Worm (Caenorhabditis elegans) whole organism, late embryonic: ENCODE measurements around the gene cyn-8.

Experiments
- C08G9.2 ChIP-seq: sonication (generic microtip); optimal IDR thresholded peaks from 2 replicates; lab custom pipeline; 2016; ENCODE audit warnings: mild to moderate bottlenecking, missing genetic modification characterization, moderate library complexity, missing compliant biosample characterization
- C38D4.7 ChIP-seq: fragments of 200-800 bp; sonication (Bioruptor generic); optimal IDR thresholded peaks from 2 replicates; lab custom pipeline; 2018; ENCODE audit warnings: mild to moderate bottlenecking, missing genetic modification characterization, moderate library complexity, missing compliant biosample characterization
- Y22D7AL.16 ChIP-seq: sonication (generic microtip); optimal IDR thresholded peaks from 2 replicates; lab custom pipeline; 2016; ENCODE audit warnings: missing genetic modification characterization, missing compliant biosample characterization
- ahr-1 ChIP-seq: sonication (generic microtip); optimal IDR thresholded peaks from 2 replicates; lab custom pipeline; 2016; ENCODE audit warnings: missing genetic modification characterization, missing compliant biosample characterization
- ceh-14 ChIP-seq: sonication (generic microtip); optimal IDR thresholded peaks from 2 replicates; lab custom pipeline; 2016; ENCODE audit warnings: missing genotype, missing genetic modification characterization, missing compliant biosample characterization
- ceh-18 ChIP-seq: sonication (generic microtip); optimal IDR thresholded peaks from 2 replicates; lab custom pipeline; 2016; ENCODE audit warnings: missing genetic modification characterization, missing compliant biosample characterization
- ceh-19 ChIP-seq: fragments of 200-800 bp; sonication (Bioruptor generic); optimal IDR thresholded peaks from 2 replicates; lab custom pipeline; 2018; ENCODE audit warnings: mild to moderate bottlenecking, missing genetic modification characterization, missing compliant biosample characterization
- ceh-31 ChIP-seq: sonication (generic microtip); optimal IDR thresholded peaks from 2 replicates; lab custom pipeline; 2016; ENCODE audit warnings: missing genetic modification characterization, missing compliant biosample characterization
- ceh-34 ChIP-seq: sonication (generic microtip); optimal IDR thresholded peaks from 2 replicates; lab custom pipeline; 2016; ENCODE audit warnings: mild to moderate bottlenecking, missing genetic modification characterization, missing compliant biosample characterization
- ceh-45 ChIP-seq: fragments of 200-800 bp; sonication (Bioruptor generic); IDR thresholded peaks from 2 replicates; pipeline ENCODE4 v1.3.6; 2022; ENCODE audit warnings: missing genetic modification reagents, missing genetic modification characterization, missing compliant biosample characterization
- ceh-48 ChIP-seq: sonication (generic microtip); optimal IDR thresholded peaks from 2 replicates; lab custom pipeline; 2016; ENCODE audit warnings: missing genetic modification characterization, inconsistent platforms, missing compliant biosample characterization
- che-1 ChIP-seq: sonication (generic microtip); optimal IDR thresholded peaks from 2 replicates; lab custom pipeline; 2016; ENCODE audit warnings: mild to moderate bottlenecking, missing genetic modification characterization, missing compliant biosample characterization
- dmd-4 ChIP-seq: sonication (generic microtip); optimal IDR thresholded peaks from 2 replicates; lab custom pipeline; 2016; ENCODE audit warnings: borderline replicate concordance, missing genetic modification characterization, missing compliant biosample characterization
- elt-2 ChIP-seq: sonication (generic microtip); optimal IDR thresholded peaks from 2 replicates; lab custom pipeline; 2016; ENCODE audit warnings: missing genetic modification reagents, missing genetic modification characterization, missing compliant biosample characterization
- elt-4 ChIP-seq: sonication (generic microtip); optimal IDR thresholded peaks from 2 replicates; lab custom pipeline; 2016; ENCODE audit warnings: missing genetic modification characterization, missing compliant biosample characterization
- fax-1 ChIP-seq: sonication (generic microtip); optimal IDR thresholded peaks from 2 replicates; lab custom pipeline; 2016; ENCODE audit warnings: missing genotype, missing genetic modification characterization, missing compliant biosample characterization
- fkh-10 ChIP-seq: fragments of 150-350 bp; optimal IDR thresholded peaks from 2 replicates; lab custom pipeline; 2014; ENCODE audit warnings: missing biosample characterization, missing genetic modification reagents, missing genetic modification characterization
- fkh-6 ChIP-seq: sonication (generic microtip); optimal IDR thresholded peaks from 2 replicates; lab custom pipeline; 2016; ENCODE audit warnings: missing genetic modification characterization, missing compliant biosample characterization
- gmeb-2 ChIP-seq: sonication (generic microtip); optimal IDR thresholded peaks from 2 replicates; lab custom pipeline; 2016; ENCODE audit warnings: missing genetic modification characterization, inconsistent platforms, missing compliant biosample characterization
- hlh-13 ChIP-seq: fragments of 200-800 bp; sonication (Bioruptor generic); optimal IDR thresholded peaks from 2 replicates; lab custom pipeline; 2018; ENCODE audit warnings: mild to moderate bottlenecking, missing genetic modification characterization, missing compliant biosample characterization
- hlh-15 ChIP-seq: sonication (generic microtip); optimal IDR thresholded peaks from 2 replicates; lab custom pipeline; 2016; ENCODE audit warnings: missing genetic modification characterization, missing compliant biosample characterization
- hlh-30 ChIP-seq: sonication (generic microtip); optimal IDR thresholded peaks from 2 replicates; lab custom pipeline; 2017; ENCODE audit warnings: antibody characterized with exemption, missing genetic modification characterization, missing compliant biosample characterization; ENCODE audit not compliant: insufficient read depth
- hlh-8 ChIP-seq: sonication (generic microtip); optimal IDR thresholded peaks from 2 replicates; lab custom pipeline; 2016; ENCODE audit warnings: missing genotype, missing genetic modification characterization, missing compliant biosample characterization
- madf-2 ChIP-seq: sonication (generic microtip); optimal IDR thresholded peaks from 2 replicates; lab custom pipeline; 2017; ENCODE audit warnings: missing genetic modification characterization, missing compliant biosample characterization
- mec-3 ChIP-seq: sonication (generic microtip); optimal IDR thresholded peaks from 2 replicates; lab custom pipeline; 2016; ENCODE audit warnings: borderline replicate concordance, missing genetic modification characterization, missing compliant biosample characterization
- nhr-11 ChIP-seq: fragments of 150-350 bp; optimal IDR thresholded peaks from 2 replicates; lab custom pipeline; 2014; ENCODE audit warnings: missing biosample characterization, missing genetic modification characterization
- nhr-232 ChIP-seq: sonication (generic microtip); optimal IDR thresholded peaks from 2 replicates; lab custom pipeline; 2016; ENCODE audit warnings: missing genetic modification characterization, missing compliant biosample characterization
- pat-9 ChIP-seq: fragments of 200-800 bp; sonication (Bioruptor generic); optimal IDR thresholded peaks from 2 replicates; lab custom pipeline; 2018; ENCODE audit warnings: mild to moderate bottlenecking, missing genetic modification characterization, moderate library complexity, missing compliant biosample characterization
- pax-1 ChIP-seq: fragments of 150-350 bp; optimal IDR thresholded peaks from 2 replicates; lab custom pipeline; 2014; ENCODE audit warnings: missing biosample characterization, missing genetic modification characterization
- pha-2 ChIP-seq: sonication (generic microtip); optimal IDR thresholded peaks from 2 replicates; lab custom pipeline; 2017; ENCODE audit warnings: mild to moderate bottlenecking, missing genetic modification characterization, missing compliant biosample characterization
- pha-4 ChIP-seq: fragments of 150-350 bp; optimal IDR thresholded peaks from 2 replicates; lab custom pipeline; 2018; ENCODE audit warnings: missing biosample characterization, missing genetic modification reagents, missing genetic modification characterization
- syd-9 ChIP-seq: sonication (generic microtip); optimal IDR thresholded peaks from 2 replicates; lab custom pipeline; 2016; ENCODE audit warnings: mild to moderate bottlenecking, missing genetic modification characterization, moderate library complexity, missing compliant biosample characterization
- tbx-7 ChIP-seq: sonication (generic microtip); optimal IDR thresholded peaks from 2 replicates; lab custom pipeline; 2016; ENCODE audit warnings: missing genotype, missing genetic modification characterization, missing compliant biosample characterization
- ttx-3 ChIP-seq: sonication (generic microtip); optimal IDR thresholded peaks from 2 replicates; lab custom pipeline; 2016; ENCODE audit warnings: missing genetic modification reagents, missing genetic modification characterization, missing compliant biosample characterization
- unc-3 ChIP-seq, 2 experiments: fragments of 200-800 bp in 1 of 2; sonication (Bioruptor generic) in 1 of 2; sonication (generic microtip) in 1 of 2; conservative IDR thresholded peaks in 1 of 2; optimal IDR thresholded peaks in 1 of 2; 2 replicates each; pipeline versions ENCODE4 v1.3.6 to Lab custom; 2016 to 2022; ENCODE audit warnings: missing compliant biosample characterization in 2 of 2, missing genetic modification characterization in 2 of 2, missing genetic modification reagents in 1 of 2

Gene cyn-8

DNA sequence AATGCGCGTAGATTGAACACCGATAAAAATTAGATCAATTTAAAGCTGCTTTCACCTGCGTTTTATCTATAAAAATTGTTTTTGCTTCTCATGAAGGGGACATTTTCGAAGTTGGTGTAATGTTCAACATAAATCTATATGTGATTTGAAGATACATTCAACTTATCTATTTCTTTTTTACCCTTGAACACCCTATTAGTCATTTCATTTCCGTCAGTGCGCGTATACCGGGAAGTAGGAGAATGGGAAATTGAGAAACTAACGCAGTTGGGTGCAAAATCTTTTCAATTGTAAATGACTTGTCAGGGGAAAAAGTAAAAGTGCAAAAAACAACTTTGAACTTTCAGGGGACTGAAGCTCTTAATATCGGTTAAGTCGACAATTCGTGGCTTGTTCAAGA, 23.9 kb downstream of the cyn-8 start:
- TF ChIP-seq pha-2 (no peak), nhr-232 (tag; lab: Kevin White, UChicago) (no peak), ahr-1 (tag; lab: Kevin White, UChicago) (no peak), hlh-13 (GFP tag; lab: Kevin White, UChicago) (no peak), elt-4 (tag; lab: Kevin White, UChicago) (no peak), C08G9.2 (tag; lab: Kevin White, UChicago) (no peak), fax-1 (no peak), ceh-19 (GFP tag; lab: Kevin White, UChicago) (no peak), mec-3 (no peak), fkh-10 (GFP tag; lab: Kevin White, UChicago) (no peak), pat-9 (no peak), hlh-30 (tag; lab: Kevin White, UChicago) (no peak), C38D4.7 (GFP tag; lab: Kevin White, UChicago) (no peak)

ce11 chrX:8939389-8939788, 28.3 kb downstream of the cyn-8 start:
- no peak for TF ChIP-seq ceh-18 (tag; lab: Kevin White, UChicago)
- TF ChIP-seq syd-9 (tag; lab: Kevin White, UChicago) = no peak
- no peak for TF ChIP-seq ceh-34 (tag; lab: Kevin White, UChicago)
- TF ChIP-seq mec-3 = no peak
- no peak for TF ChIP-seq pha-2
- no peak for TF ChIP-seq ceh-31

DNA sequence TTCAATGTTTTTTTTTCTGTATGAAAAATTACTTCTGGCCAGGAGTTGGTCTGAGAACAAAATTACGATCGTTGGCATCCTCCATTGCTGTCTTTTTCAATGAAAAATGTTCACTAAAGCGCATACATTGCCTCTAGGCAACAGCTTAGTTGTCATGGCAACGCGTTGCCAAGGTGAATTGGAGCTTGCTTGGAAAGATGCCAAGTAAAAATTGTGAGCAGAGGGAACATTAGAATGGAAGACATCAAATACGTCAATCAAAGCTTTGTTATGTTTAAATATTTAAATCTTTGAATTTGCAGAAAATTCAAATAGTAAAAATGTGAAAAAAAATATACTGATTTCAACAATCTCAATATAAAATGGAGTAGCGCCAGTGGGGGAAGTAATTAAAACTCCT, 29.0 kb downstream of the cyn-8 start, which contains the start of gene dylt-2:
dylt-2 (minus strand) TSS at position 101 of the 400 bp plus-strand sequence.
- TF ChIP-seq tbx-7 (no peak), ceh-14 (tag; lab: Kevin White, UChicago) (no peak), che-1 (tag; lab: Kevin White, UChicago) (no peak), unc-3 (GFP tag; conservative IDR thresholded peaks at IDR 0.05; lab: Robert Waterston, UW) (no peak), unc-3 (tag; optimal IDR thresholded peaks at IDR 0.05; lab: Kevin White, UChicago) (no peak), C38D4.7 (GFP tag; lab: Kevin White, UChicago) (no peak), pha-4 (no peak), hlh-8 (tag; lab: Kevin White, UChicago) (no peak), pax-1 (tag; lab: Kevin White, UChicago) (no peak), ceh-45 (GFP tag; lab: Robert Waterston, UW) (no peak), fkh-6 (no peak), madf-2 (tag; lab: Kevin White, UChicago) (no peak)

- no peak for TF ChIP-seq hlh-15
- TF ChIP-seq C38D4.7 (GFP tag; lab: Kevin White, UChicago) = peak; percentile 23
- TF ChIP-seq nhr-11 (tag; lab: Kevin White, UChicago) = no peak
- peak; percentile 41 for TF ChIP-seq elt-2 (tag; lab: Kevin White, UChicago)
- peak; percentile 25 for TF ChIP-seq gmeb-2 (tag; lab: Kevin White, UChicago)
- TF ChIP-seq pha-2 = peak; percentile 1
- TF ChIP-seq che-1 (tag; lab: Kevin White, UChicago) = peak; percentile 44
- TF ChIP-seq ceh-14 (tag; lab: Kevin White, UChicago) = no peak
- TF ChIP-seq pat-9 = peak; percentile 9
- no peak for TF ChIP-seq dmd-4 (tag; lab: Kevin White, UChicago)
- TF ChIP-seq ttx-3 = peak; percentile 39
- no peak for TF ChIP-seq ceh-48
Observed at ce11 chrX:8944078-8944477, 33.0 kb downstream of the cyn-8 start.

- no peak for TF ChIP-seq Y22D7AL.16 (tag; lab: Kevin White, UChicago)
Observed at ce11 chrX:8945011-8945410, 33.9 kb downstream of the cyn-8 start.
